Fruit fly (Drosophila melanogaster): Measurements from ENCODE around the gene bond.

The bond gene

dm6 chr3R:22584582-22584981, 34.1 kb downstream of the bond start, which contains the start of the genes CG33107 and CG6937 (continued):
- no peak for TF ChIP-seq disco-r (GFP tag; optimal IDR thresholded peaks at IDR 0.05)
- no peak for TF ChIP-seq CG17612 (GFP tag; IDR thresholded peaks at IDR 0.05)
- no peak for TF ChIP-seq CG18476 (GFP tag; optimal IDR thresholded peaks at IDR 0.05)
- TF ChIP-seq CG10366 (GFP tag; IDR thresholded peaks at IDR 0.05) = no peak
- no peak for TF ChIP-seq stc (GFP tag; IDR thresholded peaks at IDR 0.05)
- peak; percentile 19; the same call in 1 of the 2 replicates for TF ChIP-seq bbx (GFP tag; IDR thresholded peaks at IDR 0.05; ENCODE audit: partially characterized antibody)
- no peak for TF ChIP-seq CG1602 (GFP tag; optimal IDR thresholded peaks at IDR 0.05)
- TF ChIP-seq psq (GFP tag; optimal IDR thresholded peaks at IDR 0.05) = no peak
- TF ChIP-seq Hmx (GFP tag; optimal IDR thresholded peaks at IDR 0.05) = no peak
- TF ChIP-seq CG8924 (tag; optimal IDR thresholded peaks at IDR 0.05) = peak; percentile 30
- TF ChIP-seq CG34224 (GFP tag; IDR thresholded peaks at IDR 0.05; ENCODE audit: partially characterized antibody) = peak; percentile 50; the same call in 2 of the 3 replicates
- no peak for TF ChIP-seq B-H1 (GFP tag; IDR thresholded peaks at IDR 0.05)
- no peak for TF ChIP-seq gcm (GFP tag; optimal IDR thresholded peaks at IDR 0.05)
- TF ChIP-seq CG3838 (GFP tag; optimal IDR thresholded peaks at IDR 0.05) = no peak
- no peak for TF ChIP-seq pb (GFP tag; optimal IDR thresholded peaks at IDR 0.05)
- TF ChIP-seq hth (optimal IDR thresholded peaks at IDR 0.05) = no peak
- TF ChIP-seq CG17361 (GFP tag; IDR thresholded peaks at IDR 0.05) = no peak
- peak; percentile 29 for TF ChIP-seq trem (tag; optimal IDR thresholded peaks at IDR 0.05)
- no peak for TF ChIP-seq bowl (GFP tag; IDR thresholded peaks at IDR 0.05)
- no peak for TF ChIP-seq CG8290 (GFP tag; optimal IDR thresholded peaks at IDR 0.05)
- TF ChIP-seq CG8290 (tag; optimal IDR thresholded peaks at IDR 0.05) = no peak
- no peak for TF ChIP-seq jing (GFP tag; optimal IDR thresholded peaks at IDR 0.05)
- TF ChIP-seq pho (GFP tag; optimal IDR thresholded peaks at IDR 0.05) = no peak
- no peak for TF ChIP-seq Ravus (GFP tag; IDR thresholded peaks at IDR 0.05)
- peak; percentile 83 for TF ChIP-seq E2f2 (GFP tag; IDR thresholded peaks at IDR 0.05)
- TF ChIP-seq sim (GFP tag; IDR thresholded peaks at IDR 0.05) = no peak
- TF ChIP-seq dimm (GFP tag; IDR thresholded peaks at IDR 0.05) = no peak
- no peak for TF ChIP-seq Dip3 (GFP tag; optimal IDR thresholded peaks at IDR 0.05)
- TF ChIP-seq D19B (GFP tag; optimal IDR thresholded peaks at IDR 0.05) = no peak
- no peak for TF ChIP-seq bigmax (GFP tag; optimal IDR thresholded peaks at IDR 0.05)
- no peak for TF ChIP-seq Trl (optimal IDR thresholded peaks at IDR 0.05)
- TF ChIP-seq Trl (GFP tag; optimal IDR thresholded peaks at IDR 0.05) = no peak
- TF ChIP-seq gfzf (GFP tag; optimal IDR thresholded peaks at IDR 0.05) = peak; percentile 90
- TF ChIP-seq CG11247 (GFP tag; IDR thresholded peaks at IDR 0.05) = no peak
- TF ChIP-seq dmrt99B (tag; optimal IDR thresholded peaks at IDR 0.05) = no peak
- TF ChIP-seq lola (GFP tag; optimal IDR thresholded peaks at IDR 0.05) = no peak
- TF ChIP-seq Bgb (GFP tag; IDR thresholded peaks at IDR 0.05; ENCODE audit: partially characterized antibody) = no peak
- no peak for TF ChIP-seq lbe (GFP tag; optimal IDR thresholded peaks at IDR 0.05)
- TF ChIP-seq CG10543 (GFP tag; optimal IDR thresholded peaks at IDR 0.05) = no peak
- TF ChIP-seq schlank (tag; optimal IDR thresholded peaks at IDR 0.05) = no peak
- no peak for TF ChIP-seq emc (GFP tag; optimal IDR thresholded peaks at IDR 0.05)
- TF ChIP-seq crp (GFP tag; optimal IDR thresholded peaks at IDR 0.05) = no peak
- TF ChIP-seq NC2α (GFP tag; optimal IDR thresholded peaks at IDR 0.05) = no peak
- TF ChIP-seq crc (GFP tag; optimal IDR thresholded peaks at IDR 0.05) = no peak
- peak; percentile 66 for TF ChIP-seq YL-1 (GFP tag; optimal IDR thresholded peaks at IDR 0.05)
- no peak for TF ChIP-seq danr (GFP tag; IDR thresholded peaks at IDR 0.05)
- no peak for TF ChIP-seq Xrp1 (GFP tag; IDR thresholded peaks at IDR 0.05)
- no peak for TF ChIP-seq vvl (GFP tag; IDR thresholded peaks at IDR 0.05)
- TF ChIP-seq CG13287 (GFP tag; IDR thresholded peaks at IDR 0.05; ENCODE audit: partially characterized antibody) = peak; percentile 59
- no peak for TF ChIP-seq p53 (GFP tag; optimal IDR thresholded peaks at IDR 0.05)
- no peak for TF ChIP-seq gsb (GFP tag; IDR thresholded peaks at IDR 0.05)
- TF ChIP-seq CG17912 (GFP tag; optimal IDR thresholded peaks at IDR 0.05) = no peak
- TF ChIP-seq CG9727 (GFP tag; optimal IDR thresholded peaks at IDR 0.05) = no peak

Data from whole organism, embryonic.